Worm (Caenorhabditis elegans) whole organism, late embryonic: ENCODE measurements around the gene C01B10.7.

Experiments used
- ama-1 ChIP-seq: fragments of 150-350 bp; optimal IDR thresholded peaks from 2 replicates; lab custom pipeline; 2014
- ceh-34 ChIP-seq: sonication (generic microtip); optimal IDR thresholded peaks from 2 replicates; lab custom pipeline; 2016; ENCODE audit warnings: mild to moderate bottlenecking, missing genetic modification characterization, missing compliant biosample characterization

- TF ChIP-seq ama-1 (lab: Kevin White, UChicago): no peak
- TF ChIP-seq ceh-34 (tag; lab: Kevin White, UChicago): no peak
Observed at ce11 chrIV:6634789-6635188, 3.6 kb upstream of the C01B10.7 start, which contains the start of gene metl-13.
